Worm (Caenorhabditis elegans): Measurements from ENCODE around the gene adr-2.

The adr-2 gene

DNA sequence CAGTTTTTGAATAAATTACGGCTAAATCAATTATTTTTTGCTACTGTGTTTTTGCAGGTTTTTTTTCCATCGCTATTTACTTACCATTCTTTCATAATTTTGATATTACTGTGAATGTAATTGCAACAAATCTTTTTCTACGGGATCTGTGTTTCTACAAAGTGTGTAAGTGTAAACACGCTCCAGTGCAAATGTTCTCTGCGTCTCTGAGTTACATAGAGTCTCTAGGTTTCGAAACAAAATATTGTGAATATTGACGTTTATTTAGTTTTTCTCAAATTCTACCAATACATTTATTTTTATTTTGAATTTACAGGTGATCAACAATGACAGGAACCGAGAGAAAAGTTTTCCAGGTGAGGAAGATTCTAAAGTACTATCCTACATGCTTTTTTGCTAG is 48.7 kb downstream of the adr-2 start, which contains the start of gene yju-2 (continued):
- TF ChIP-seq ceh-20 (GFP tag; IDR thresholded peaks at IDR 0.05) (no peak), R02D3.7 (tag; optimal IDR thresholded peaks at IDR 0.05) (no peak), T20F7.1 (GFP tag; optimal IDR thresholded peaks at IDR 0.05) (peak; percentile 62), Y75B8A.6 (GFP tag; IDR thresholded peaks at IDR 0.05) (no peak), mes-2 (tag; optimal IDR thresholded peaks at IDR 0.05; ENCODE audit: poor library complexity, severe bottlenecking) (peak; percentile 89), sdz-12 (GFP tag; optimal IDR thresholded peaks at IDR 0.05) (no peak), dmd-9 (GFP tag; IDR thresholded peaks at IDR 0.05) (no peak), ceh-62 (tag; optimal IDR thresholded peaks at IDR 0.05) (no peak), spr-1 (tag; optimal IDR thresholded peaks at IDR 0.05) (no peak), D1046.2 (GFP tag; IDR thresholded peaks at IDR 0.05) (no peak), lin-39 (tag; optimal IDR thresholded peaks at IDR 0.05) (no peak), php-3 (GFP tag; IDR thresholded peaks at IDR 0.05) (no peak), nhr-11 (tag; optimal IDR thresholded peaks at IDR 0.05) (peak; percentile 39), ztf-7 (tag; optimal IDR thresholded peaks at IDR 0.05) (peak; percentile 18), snpc-1.2 (GFP tag; IDR thresholded peaks at IDR 0.05) (no peak), skn-1 (tag; optimal IDR thresholded peaks at IDR 0.05) (no peak), nhr-41 (GFP tag; IDR thresholded peaks at IDR 0.05) (no peak), dmd-8 (GFP tag; IDR thresholded peaks at IDR 0.05) (no peak), rbr-2 (tag; optimal IDR thresholded peaks at IDR 0.05) (no peak), nhr-28 (tag; optimal IDR thresholded peaks at IDR 0.05) (peak; percentile 11), cey-2 (tag; optimal IDR thresholded peaks at IDR 0.05; ENCODE audit: borderline replicate concordance, insufficient read depth) (no peak), snpc-4 (tag; optimal IDR thresholded peaks at IDR 0.05) (no peak), hmg-1.1 (GFP tag; IDR thresholded peaks at IDR 0.05) (no peak), egl-27 (tag; optimal IDR thresholded peaks at IDR 0.05) (no peak), aha-1 (tag) (peak; percentile 42), ctbp-1 (GFP tag; IDR thresholded peaks at IDR 0.05) (no peak)

DNA sequence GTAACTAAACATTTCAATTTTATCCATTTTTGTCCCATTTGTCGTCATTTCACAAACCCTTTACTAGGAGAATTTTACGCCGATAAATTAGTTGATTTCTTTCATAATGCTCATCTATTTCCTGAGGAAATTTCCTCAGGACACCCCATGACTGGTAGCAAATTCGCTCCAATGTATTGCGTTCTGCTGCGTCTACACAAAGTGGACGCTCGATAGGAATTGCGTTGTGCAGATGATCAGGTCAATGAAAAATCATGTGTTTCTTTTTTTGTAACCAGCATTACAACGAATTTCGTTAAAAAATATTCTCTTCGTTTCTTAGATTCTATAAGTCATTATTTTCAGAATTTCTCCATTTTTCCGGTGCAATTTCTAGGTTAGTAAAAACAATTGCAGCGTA is 50.9 kb downstream of the adr-2 start, which contains the start of gene epg-4:
TSS of gene epg-4 (plus strand) at position 346 of the 400 bp plus-strand sequence.
- TF ChIP-seq ceh-44 (GFP tag; IDR thresholded peaks at IDR 0.05) (no peak), skn-1 (tag; optimal IDR thresholded peaks at IDR 0.05) (no peak), lsy-2 (tag; optimal IDR thresholded peaks at IDR 0.05) (peak; percentile 29 to 65), zfp-3 (GFP tag; conservative IDR thresholded peaks at IDR 0.05) (0 out of 2 replicates have a peak, but pooled peaks have one; percentile 47), lin-13 (GFP tag; optimal IDR thresholded peaks at IDR 0.05) (peak; percentile 33), zfp-2 (tag; optimal IDR thresholded peaks at IDR 0.05) (peak; percentile 33), tra-1 (GFP tag; IDR thresholded peaks at IDR 0.05) (no peak), fkh-10 (GFP tag; optimal IDR thresholded peaks at IDR 0.05) (no peak), aly-2 (tag; optimal IDR thresholded peaks at IDR 0.05) (no peak), spr-1 (tag; optimal IDR thresholded peaks at IDR 0.05) (no peak), ZK546.5 (tag; optimal IDR thresholded peaks at IDR 0.05) (no peak), nhr-102 (tag; optimal IDR thresholded peaks at IDR 0.05) (no peak), ceh-62 (tag; optimal IDR thresholded peaks at IDR 0.05) (no peak), jun-1 (tag; optimal IDR thresholded peaks at IDR 0.05) (no peak), Y48G9A.11 (GFP tag; IDR thresholded peaks at IDR 0.05) (no peak), snpc-4 (tag; optimal IDR thresholded peaks at IDR 0.05) (no peak), lin-29 (GFP tag; IDR thresholded peaks at IDR 0.05) (no peak), php-3 (GFP tag; IDR thresholded peaks at IDR 0.05) (no peak), egl-43 (GFP tag; IDR thresholded peaks at IDR 0.05) (no peak), nhr-28 (tag; optimal IDR thresholded peaks at IDR 0.05) (peak; percentile 52), nhr-237 (tag; optimal IDR thresholded peaks at IDR 0.05) (no peak), lin-39 (tag; optimal IDR thresholded peaks at IDR 0.05) (no peak), zip-2 (tag; optimal IDR thresholded peaks at IDR 0.05) (no peak), dve-1 (tag; optimal IDR thresholded peaks at IDR 0.05; ENCODE audit: insufficient read depth) (peak; percentile 33), mxl-3 (GFP tag; optimal IDR thresholded peaks at IDR 0.05) (peak; percentile 49), ztf-7 (tag; optimal IDR thresholded peaks at IDR 0.05) (no peak), nhr-48 (tag; optimal IDR thresholded peaks at IDR 0.05) (no peak), unc-130 (GFP tag; optimal IDR thresholded peaks at IDR 0.05) (no peak), T20F7.1 (GFP tag; optimal IDR thresholded peaks at IDR 0.05) (peak; percentile 61), zag-1 (tag; optimal IDR thresholded peaks at IDR 0.05) (no peak), fos-1 (tag; optimal IDR thresholded peaks at IDR 0.05) (no peak), ztf-11 (tag; optimal IDR thresholded peaks at IDR 0.05) (no peak), daf-8 (GFP tag; IDR thresholded peaks at IDR 0.05) (no peak), F37D6.2 (tag; optimal IDR thresholded peaks at IDR 0.05) (no peak), Y75B8A.6 (GFP tag; IDR thresholded peaks at IDR 0.05) (no peak)

Data from whole organism, L4 larva.